Worm (Caenorhabditis elegans) whole organism, dauer: ENCODE results near the gene cpf-1.

Experiments used
- unc-62 ChIP-seq: sonication (generic microtip); optimal IDR thresholded peaks from 2 replicates; lab custom pipeline; 2017; ENCODE audit warnings: missing biosample characterization, missing genetic modification reagents, missing genetic modification characterization

cpf-1 gene

ce11 chrII:8602337-8602944, at the start of gene cpf-1, which contains the start of gene rpl-26:
cpf-1 (minus strand) TSS chrII:8602440.
rpl-26 (plus strand) TSS chrII:8602785.
- no peak for TF ChIP-seq unc-62

- TF ChIP-seq unc-62: no peak
These were observed 48.5 kb upstream of the cpf-1 start, which contains the start of gene pyr-1 for ce11 chrII:8650644-8651159. pyr-1 (plus strand) TSS chrII:8651109.

ce11 chrII:8648843-8649242, 46.6 kb upstream of the cpf-1 start:
- no peak for TF ChIP-seq unc-62

ce11 chrII:8646437-8646836, 44.2 kb upstream of the cpf-1 start:
- no peak for TF ChIP-seq unc-62

- no peak for TF ChIP-seq unc-62
These were observed 41.6 kb upstream of the cpf-1 start for ce11 chrII:8643627-8644356.

- no peak for TF ChIP-seq unc-62
These were observed 40.1 kb upstream of the cpf-1 start for ce11 chrII:8642376-8642775.

ce11 chrII:8641131-8641530, 38.9 kb upstream of the cpf-1 start, which contains the start of gene D2085.7:
D2085.7 (plus strand) TSS chrII:8641381.
- no peak for TF ChIP-seq unc-62

- no peak for TF ChIP-seq unc-62
These were observed 38.3 kb upstream of the cpf-1 start for ce11 chrII:8640503-8640902.

ce11 chrII:8639553-8639952, 37.3 kb upstream of the cpf-1 start:
- TF ChIP-seq unc-62: no peak

ce11 chrII:8637615-8638014, 35.4 kb upstream of the cpf-1 start, which contains the start of gene vab-9:
vab-9 (minus strand) TSS chrII:8637715.
- TF ChIP-seq unc-62: no peak

ce11 chrII:8634386-8634785, 32.1 kb upstream of the cpf-1 start, which contains the start of gene cutl-12:
cutl-12 (minus strand) TSS chrII:8634486.
- TF ChIP-seq unc-62: no peak

- TF ChIP-seq unc-62: no peak
These were observed 29.5 kb upstream of the cpf-1 start for ce11 chrII:8631766-8632165.

ce11 chrII:8630088-8630487, 27.8 kb upstream of the cpf-1 start, which contains the start of gene T22C8.6:
T22C8.6 (minus strand) TSS chrII:8630281.
- no peak for TF ChIP-seq unc-62

ce11 chrII:8627907-8628306, 25.7 kb upstream of the cpf-1 start:
- no peak for TF ChIP-seq unc-62

ce11 chrII:8626598-8626997, 24.4 kb upstream of the cpf-1 start:
- no peak for TF ChIP-seq unc-62

ce11 chrII:8625163-8625562, 22.9 kb upstream of the cpf-1 start, which contains the start of gene sptf-2:
sptf-2 (plus strand) TSS chrII:8625459.
- no peak for TF ChIP-seq unc-62

- no peak for TF ChIP-seq unc-62
These were observed 21.2 kb upstream of the cpf-1 start, which contains the start of gene T22C8.4 for ce11 chrII:8623396-8623795. T22C8.4 (minus strand) TSS chrII:8623496.

ce11 chrII:8621883-8622282, 19.6 kb upstream of the cpf-1 start, which contains the start of gene T22C8.3:
T22C8.3 (minus strand) TSS chrII:8621983.
- TF ChIP-seq unc-62: no peak
